Worm (Caenorhabditis elegans) whole organism, L2 larva: ENCODE results near the gene mpst-3.

Source experiments
- R02D3.7 ChIP-seq: fragments of 150-350 bp; optimal IDR thresholded peaks from 2 replicates; lab custom pipeline; 2014; ENCODE audit warnings: missing biosample characterization, missing genetic modification characterization
- ceh-16 ChIP-seq: fragments of 150-350 bp; optimal IDR thresholded peaks from 2 replicates; lab custom pipeline; 2014; ENCODE audit warnings: missing biosample characterization, missing genetic modification characterization
- ceh-82 ChIP-seq: fragments of 150-350 bp; optimal IDR thresholded peaks from 2 replicates; lab custom pipeline; 2014; ENCODE audit warnings: missing biosample characterization, missing genetic modification characterization
- lin-13 ChIP-seq: fragments of 150-350 bp; optimal IDR thresholded peaks from 2 replicates; lab custom pipeline; 2014; ENCODE audit warnings: missing biosample characterization, missing genetic modification reagents, missing genetic modification characterization
- lin-39 ChIP-seq: fragments of 150-350 bp; optimal IDR thresholded peaks from 2 replicates; lab custom pipeline; 2014; ENCODE audit warnings: missing biosample characterization, missing genetic modification reagents, missing genetic modification characterization
- mdl-1 ChIP-seq, 2 experiments: fragments of 150-350 bp in 1 of 2; sonication (generic microtip) in 1 of 2; optimal IDR thresholded peaks; 2 replicates each; lab custom pipeline; 2017; ENCODE audit warnings: missing biosample characterization in 2 of 2, missing genetic modification characterization in 2 of 2
- skn-1 ChIP-seq: sonication (generic microtip); optimal IDR thresholded peaks from 2 replicates; lab custom pipeline; 2017; ENCODE audit warnings: missing biosample characterization, missing genetic modification characterization
- unc-62 ChIP-seq: fragments of 150-350 bp; optimal IDR thresholded peaks from 2 replicates; lab custom pipeline; 2014; ENCODE audit warnings: missing biosample characterization, missing genetic modification reagents, missing genetic modification characterization
- zag-1 ChIP-seq: fragments of 150-350 bp; optimal IDR thresholded peaks from 2 replicates; lab custom pipeline; 2014; ENCODE audit warnings: missing biosample characterization, missing genetic modification characterization
- ztf-11 ChIP-seq: sonication (generic microtip); optimal IDR thresholded peaks from 2 replicates; lab custom pipeline; 2017; ENCODE audit warnings: missing biosample characterization, missing genetic modification characterization

ce11 chrV:14893355-14894050, 1.9 kb upstream of the mpst-3 start, which contains the start of the genes mpst-2 and H12D21.5:
- no peak for TF ChIP-seq lin-13 (GFP tag; lab: Kevin White, UChicago)
- TF ChIP-seq skn-1 (tag; lab: Kevin White, UChicago): no peak
- TF ChIP-seq ceh-16 (tag; lab: Kevin White, UChicago): no peak
- TF ChIP-seq ztf-11 (tag; lab: Kevin White, UChicago): no peak
- no peak for TF ChIP-seq lin-39 (tag; lab: Kevin White, UChicago)
- no peak for TF ChIP-seq mdl-1 (tag; optimal IDR thresholded peaks at IDR 0.05; lab: Kevin White, UChicago)
- no peak for TF ChIP-seq ceh-82 (tag; lab: Kevin White, UChicago)
- no peak for TF ChIP-seq zag-1 (tag; lab: Kevin White, UChicago)
- TF ChIP-seq unc-62: no peak
- no peak for TF ChIP-seq R02D3.7 (tag; lab: Kevin White, UChicago)
